Worm (Caenorhabditis elegans) whole organism, L1 larva: ENCODE data around the gene spd-3.

Experiments used
- ceh-90 ChIP-seq: sonication (generic microtip); optimal IDR thresholded peaks from 2 replicates; lab custom pipeline; 2016; ENCODE audit warnings: missing genetic modification characterization, missing compliant biosample characterization
- efl-1 ChIP-seq, 4 experiments: fragments of 150-350 bp; optimal IDR thresholded peaks in 3 of 4; peaks in 1 of 4; 1 replicate in 1 of 4; 2 replicates in 3 of 4; lab custom pipeline; 2014; ENCODE audit warnings: missing biosample characterization in 2 of 4, missing genetic modification characterization in 2 of 4, missing genetic modification reagents in 2 of 4
- mab-9 ChIP-seq: fragments of 200-800 bp; sonication (Bioruptor generic); IDR thresholded peaks from 2 replicates; pipeline ENCODE4 v1.3.6; 2022; ENCODE audit warnings: missing genetic modification reagents, missing genetic modification characterization, missing compliant biosample characterization
- mep-1 ChIP-seq: fragments of 150-350 bp; optimal IDR thresholded peaks from 2 replicates; lab custom pipeline; 2014; ENCODE audit warnings: missing biosample characterization, missing genetic modification characterization
- nhr-11 ChIP-seq: fragments of 150-350 bp; optimal IDR thresholded peaks from 2 replicates; lab custom pipeline; 2014; ENCODE audit warnings: missing biosample characterization, missing genetic modification characterization
- nhr-12 ChIP-seq: sonication (generic microtip); optimal IDR thresholded peaks from 2 replicates; lab custom pipeline; 2017; ENCODE audit warnings: missing biosample characterization, missing genetic modification characterization
- nhr-237 ChIP-seq: fragments of 150-350 bp; optimal IDR thresholded peaks from 2 replicates; lab custom pipeline; 2014; ENCODE audit warnings: missing biosample characterization, missing genetic modification characterization
- snu-23 ChIP-seq: sonication (generic microtip); optimal IDR thresholded peaks from 2 replicates; lab custom pipeline; 2016; ENCODE audit warnings: missing genetic modification characterization, missing compliant biosample characterization
- tlp-1 ChIP-seq: fragments of 150-350 bp; optimal IDR thresholded peaks from 2 replicates; lab custom pipeline; 2014; ENCODE audit warnings: missing biosample characterization, missing genetic modification characterization

ce11 chrIV:6740190-6740589, 22.3 kb upstream of the spd-3 start, which contains the start of gene Y73B6A.3:
- TF ChIP-seq snu-23 (no peak), nhr-12 (tag; lab: Kevin White, UChicago) (no peak), efl-1 (optimal IDR thresholded peaks at IDR 0.05; lab: Kevin White, UChicago) (no peak), efl-1 (GFP tag; optimal IDR thresholded peaks at IDR 0.05 in 1 of 2; lab: Kevin White, UChicago) (no peak), ceh-90 (tag; lab: Kevin White, UChicago) (no peak), nhr-11 (tag; lab: Kevin White, UChicago) (no peak), mab-9 (GFP tag; lab: Robert Waterston, UW) (no peak), nhr-237 (tag; lab: Kevin White, UChicago) (no peak), tlp-1 (tag; lab: Kevin White, UChicago) (no peak), mep-1 (tag; lab: Kevin White, UChicago) (no peak)
